Worm (Caenorhabditis elegans) whole organism, L4 larva: ENCODE data around the gene F19C6.5.
A peak's percentile ranks its signal among the peaks of the same experiment; 100 is the strongest.

ENCODE experiments used
- F10B5.3 ChIP-seq: sonication (generic microtip); optimal IDR thresholded peaks from 2 replicates; lab custom pipeline; 2016; ENCODE audit warnings: mild to moderate bottlenecking, missing genetic modification characterization, missing compliant biosample characterization
- F26F4.8 ChIP-seq: fragments of 200-800 bp; sonication (Bioruptor generic); conservative IDR thresholded peaks from 2 replicates; pipeline ENCODE4 v1.3.6; 2022; ENCODE audit warnings: missing genetic modification characterization, missing compliant biosample characterization
- F44E2.7 ChIP-seq: fragments of 200-800 bp; sonication (Bioruptor generic); IDR thresholded peaks from 2 replicates; pipeline ENCODE4 v2.1.2; 2022; ENCODE audit warnings: missing genetic modification characterization, missing compliant biosample characterization
- R02D3.7 ChIP-seq: fragments of 150-350 bp; sonication (generic microtip); optimal IDR thresholded peaks from 3 replicates; lab custom pipeline; 2014; ENCODE audit warnings: missing biosample characterization, missing genetic modification characterization
- T26A8.4 ChIP-seq: fragments of 200-800 bp; sonication (Bioruptor generic); IDR thresholded peaks from 2 replicates; pipeline ENCODE4 v1.3.6; 2022; ENCODE audit warnings: missing genetic modification characterization, missing compliant biosample characterization
- ZK337.2 ChIP-seq: fragments of 200-800 bp; sonication (Bioruptor generic); IDR thresholded peaks from 2 replicates; pipeline ENCODE4 v1.3.6; 2022; ENCODE audit warnings: missing genetic modification reagents, missing genetic modification characterization, missing compliant biosample characterization
- ZK546.5 ChIP-seq, 2 experiments: sonication (generic microtip); optimal IDR thresholded peaks; 2 replicates each; lab custom pipeline; 2017; ENCODE audit warnings: missing biosample characterization in 2 of 2, missing genetic modification characterization in 2 of 2
- aha-1 ChIP-seq: fragments of 150-350 bp; peaks from one replicate; lab custom pipeline; 2014; ENCODE audit warnings: missing biosample characterization, missing genetic modification characterization
- aly-2 ChIP-seq: sonication (generic microtip); optimal IDR thresholded peaks from 2 replicates; lab custom pipeline; 2018; ENCODE audit warnings: missing biosample characterization, missing genetic modification characterization
- attf-4 ChIP-seq: sonication (generic microtip); optimal IDR thresholded peaks from 3 replicates; lab custom pipeline; 2017; ENCODE audit warnings: missing biosample characterization, missing genetic modification characterization
- ceh-82 ChIP-seq: sonication (generic microtip); optimal IDR thresholded peaks from 2 replicates; lab custom pipeline; 2017; ENCODE audit warnings: missing biosample characterization, missing genetic modification characterization
- daf-12 ChIP-seq: fragments of 150-350 bp; optimal IDR thresholded peaks from 2 replicates; lab custom pipeline; 2014; ENCODE audit warnings: missing biosample characterization, missing genetic modification reagents, missing genetic modification characterization
- daf-16 ChIP-seq, 3 experiments: sonication (generic microtip); optimal IDR thresholded peaks; 2 replicates each; lab custom pipeline; 2016 to 2017; ENCODE audit warnings: missing genetic modification characterization in 3 of 3, missing genetic modification reagents in 3 of 3, mild to moderate bottlenecking in 2 of 3, missing compliant biosample characterization in 2 of 3, missing biosample characterization in 1 of 3, moderate library complexity in 1 of 3
- dmd-6 ChIP-seq: fragments of 200-800 bp; sonication (Bioruptor generic); IDR thresholded peaks from 2 replicates; pipeline ENCODE4 v1.3.6; 2022; ENCODE audit warnings: missing genetic modification reagents, missing genetic modification characterization, missing compliant biosample characterization
- egl-27 ChIP-seq: sonication (generic microtip); optimal IDR thresholded peaks from 3 replicates; lab custom pipeline; 2017; ENCODE audit warnings: missing biosample characterization, missing genetic modification reagents, missing genetic modification characterization
- hif-1 ChIP-seq, 2 experiments: sonication (generic microtip); optimal IDR thresholded peaks; 2 replicates each; lab custom pipeline; 2016 to 2017; ENCODE audit warnings: missing compliant biosample characterization in 2 of 2, missing genetic modification characterization in 2 of 2, missing genetic modification reagents in 2 of 2, missing genotype in 2 of 2, mild to moderate bottlenecking in 1 of 2
- hlh-11 ChIP-seq: fragments of 200-800 bp; sonication (Bioruptor generic); optimal IDR thresholded peaks from 2 replicates; lab custom pipeline; 2018; ENCODE audit warnings: mild to moderate bottlenecking, missing genetic modification characterization, missing compliant biosample characterization
- hlh-30 ChIP-seq: sonication (generic microtip); optimal IDR thresholded peaks from 2 replicates; lab custom pipeline; 2017; ENCODE audit warnings: antibody characterized with exemption, mild to moderate bottlenecking, missing genetic modification characterization, missing compliant biosample characterization; ENCODE audit not compliant: insufficient read depth
- lin-13 ChIP-seq: fragments of 150-350 bp; optimal IDR thresholded peaks from 2 replicates; lab custom pipeline; 2014; ENCODE audit warnings: missing biosample characterization, missing genetic modification reagents, missing genetic modification characterization
- lin-15B ChIP-seq: fragments of 150-350 bp; sonication (generic microtip); optimal IDR thresholded peaks from 3 replicates; lab custom pipeline; 2014; ENCODE audit warnings: missing biosample characterization, missing genetic modification characterization
- lin-29 ChIP-seq: fragments of 200-800 bp; sonication (Bioruptor generic); IDR thresholded peaks from 2 replicates; pipeline ENCODE4 v1.3.6; 2022; ENCODE audit warnings: missing genetic modification reagents, missing genetic modification characterization, missing compliant biosample characterization
- lsy-2 ChIP-seq, 2 experiments: fragments of 150-350 bp in 1 of 2; sonication (generic microtip) in 1 of 2; optimal IDR thresholded peaks; 2 replicates each; lab custom pipeline; 2014 to 2017; ENCODE audit warnings: missing biosample characterization in 2 of 2, missing genetic modification characterization in 2 of 2
- mep-1 ChIP-seq: fragments of 150-350 bp; sonication (generic microtip); optimal IDR thresholded peaks from 3 replicates; lab custom pipeline; 2014; ENCODE audit warnings: missing biosample characterization, missing genetic modification characterization
- mxl-3 ChIP-seq: fragments of 200-800 bp; sonication (Bioruptor generic); optimal IDR thresholded peaks from 2 replicates; lab custom pipeline; 2018; ENCODE audit warnings: mild to moderate bottlenecking, missing genetic modification characterization, missing compliant biosample characterization
- nhr-10 ChIP-seq: fragments of 150-350 bp; optimal IDR thresholded peaks from 2 replicates; lab custom pipeline; 2014; ENCODE audit warnings: missing biosample characterization, missing genetic modification characterization
- nhr-11 ChIP-seq: fragments of 150-350 bp; optimal IDR thresholded peaks from 2 replicates; lab custom pipeline; 2014; ENCODE audit warnings: missing biosample characterization, missing genetic modification characterization
- nhr-111 ChIP-seq: fragments of 200-800 bp; sonication (Bioruptor generic); optimal IDR thresholded peaks from 2 replicates; lab custom pipeline; 2018; ENCODE audit warnings: mild to moderate bottlenecking, missing genetic modification characterization, missing compliant biosample characterization
- nhr-237 ChIP-seq: sonication (generic microtip); optimal IDR thresholded peaks from 2 replicates; lab custom pipeline; 2017; ENCODE audit warnings: missing biosample characterization, missing genetic modification characterization
- nhr-28 ChIP-seq: fragments of 150-350 bp; optimal IDR thresholded peaks from 2 replicates; lab custom pipeline; 2014; ENCODE audit warnings: missing biosample characterization, missing genetic modification characterization
- nhr-48 ChIP-seq: sonication (generic microtip); optimal IDR thresholded peaks from 2 replicates; lab custom pipeline; 2016; ENCODE audit warnings: mild to moderate bottlenecking, missing genetic modification characterization, missing compliant biosample characterization
- unc-62 ChIP-seq, 3 experiments: fragments of 150-350 bp in 1 of 3; sonication (generic microtip); optimal IDR thresholded peaks in 2 of 3; peaks in 1 of 3; 1 replicate in 1 of 3; 2 replicates in 2 of 3; lab custom pipeline; 2014 to 2017; ENCODE audit warnings: missing biosample characterization in 3 of 3, missing genetic modification characterization in 3 of 3, missing genetic modification reagents in 3 of 3, missing genotype in 1 of 3
- vab-7 ChIP-seq: fragments of 200-800 bp; sonication (Bioruptor generic); IDR thresholded peaks from 2 replicates; pipeline ENCODE4 v1.3.6; 2022; ENCODE audit warnings: missing genetic modification reagents, missing genetic modification characterization, missing compliant biosample characterization
- ztf-11 ChIP-seq: fragments of 150-350 bp; optimal IDR thresholded peaks from 2 replicates; lab custom pipeline; 2014; ENCODE audit warnings: missing biosample characterization, missing genetic modification characterization

Gene F19C6.5

ce11 chrX:9958561-9958960, 26.2 kb downstream of the F19C6.5 start, which contains the start of gene ZC506.1 (continued):
- TF ChIP-seq egl-27 (tag; lab: Kevin White, UChicago), result no peak
- peak; percentile 79 to 92 for TF ChIP-seq lsy-2 (tag; optimal IDR thresholded peaks at IDR 0.05; lab: Kevin White, UChicago)
- peak; percentile 87 for TF ChIP-seq hlh-30 (tag; lab: Kevin White, UChicago)
- peak; percentile 95 for TF ChIP-seq lin-13 (GFP tag; lab: Kevin White, UChicago)
- TF ChIP-seq ztf-11 (tag; lab: Kevin White, UChicago), result no peak
- peak; percentile 1 for TF ChIP-seq aly-2 (tag; lab: Kevin White, UChicago)
- TF ChIP-seq nhr-237, result no peak
- TF ChIP-seq unc-62 (GFP tag; optimal IDR thresholded peaks at IDR 0.05 in 1 of 2; lab: Kevin White, UChicago), result peak in 1 of 2 experiments; percentile 100
- TF ChIP-seq unc-62 (tag; optimal IDR thresholded peaks at IDR 0.05; lab: Kevin White, UChicago), result no peak
- TF ChIP-seq T26A8.4 (GFP tag; lab: Robert Waterston, UW), result peak; percentile 87

- TF ChIP-seq dmd-6 (GFP tag; lab: Robert Waterston, UW) (0 out of 2 replicates have a peak, but pooled peaks have one; percentile 13), vab-7 (GFP tag; lab: Robert Waterston, UW) (no peak)
Measured at ce11 chrX:9957449-9957848, 27.3 kb downstream of the F19C6.5 start.

- TF ChIP-seq hif-1 (tag; optimal IDR thresholded peaks at IDR 0.05; lab: Kevin White, UChicago), result peak in 1 of 2 experiments; percentile 16
- peak; percentile 82 for TF ChIP-seq aha-1
- 0 out of 2 replicates have a peak, but pooled peaks have one; percentile 27 for TF ChIP-seq dmd-6 (GFP tag; lab: Robert Waterston, UW)
- TF ChIP-seq, all 104 proteins: peak for 3; not testable (repeated sequence) for 101
Measured at ce11 chrX:9956537-9956936, 28.2 kb downstream of the F19C6.5 start.

- TF ChIP-seq R02D3.7 (tag; lab: Kevin White, UChicago) (no peak), lin-29 (GFP tag; lab: Robert Waterston, UW) (no peak), nhr-10 (tag; lab: Kevin White, UChicago) (no peak), aha-1 (no peak), lin-15B (tag; lab: Kevin White, UChicago) (no peak)
Measured at ce11 chrX:9956052-9956451, 28.7 kb downstream of the F19C6.5 start.

- no peak for TF ChIP-seq ZK546.5 (tag; optimal IDR thresholded peaks at IDR 0.05; lab: Kevin White, UChicago)
- no peak for TF ChIP-seq mep-1
- no peak for TF ChIP-seq F44E2.7 (GFP tag; lab: Robert Waterston, UW)
- peak; percentile 35 for TF ChIP-seq mxl-3
- TF ChIP-seq ZK337.2, result no peak
- TF ChIP-seq attf-4 (tag; lab: Kevin White, UChicago), result no peak
- TF ChIP-seq nhr-11 (tag; lab: Kevin White, UChicago), result peak; percentile 24
- TF ChIP-seq F10B5.3, result no peak
- peak in 1 of 2 experiments; percentile 80 for TF ChIP-seq daf-16 (GFP tag; optimal IDR thresholded peaks at IDR 0.05; lab: Kevin White, UChicago)
- TF ChIP-seq daf-16 (tag; optimal IDR thresholded peaks at IDR 0.05; lab: Kevin White, UChicago), result no peak
- no peak for TF ChIP-seq R02D3.7 (tag; lab: Kevin White, UChicago)
- TF ChIP-seq F26F4.8 (GFP tag; lab: Robert Waterston, UW), result no peak
- no peak for TF ChIP-seq daf-12 (tag; lab: Kevin White, UChicago)
- peak; percentile 28 for TF ChIP-seq nhr-28 (tag; lab: Kevin White, UChicago)
- peak; percentile 23 for TF ChIP-seq hlh-11 (tag; lab: Kevin White, UChicago)
- no peak for TF ChIP-seq nhr-111 (GFP tag; lab: Kevin White, UChicago)
- no peak for TF ChIP-seq ceh-82 (tag; lab: Kevin White, UChicago)
- TF ChIP-seq nhr-48, result no peak
Measured at ce11 chrX:9954483-9955041, 30.2 kb downstream of the F19C6.5 start, which contains the start of gene cysl-1. cysl-1 (minus strand) TSS chrX:9954533.
